Fruit fly (Drosophila melanogaster): ENCODE results near the gene kuz.

Gene kuz

DNA sequence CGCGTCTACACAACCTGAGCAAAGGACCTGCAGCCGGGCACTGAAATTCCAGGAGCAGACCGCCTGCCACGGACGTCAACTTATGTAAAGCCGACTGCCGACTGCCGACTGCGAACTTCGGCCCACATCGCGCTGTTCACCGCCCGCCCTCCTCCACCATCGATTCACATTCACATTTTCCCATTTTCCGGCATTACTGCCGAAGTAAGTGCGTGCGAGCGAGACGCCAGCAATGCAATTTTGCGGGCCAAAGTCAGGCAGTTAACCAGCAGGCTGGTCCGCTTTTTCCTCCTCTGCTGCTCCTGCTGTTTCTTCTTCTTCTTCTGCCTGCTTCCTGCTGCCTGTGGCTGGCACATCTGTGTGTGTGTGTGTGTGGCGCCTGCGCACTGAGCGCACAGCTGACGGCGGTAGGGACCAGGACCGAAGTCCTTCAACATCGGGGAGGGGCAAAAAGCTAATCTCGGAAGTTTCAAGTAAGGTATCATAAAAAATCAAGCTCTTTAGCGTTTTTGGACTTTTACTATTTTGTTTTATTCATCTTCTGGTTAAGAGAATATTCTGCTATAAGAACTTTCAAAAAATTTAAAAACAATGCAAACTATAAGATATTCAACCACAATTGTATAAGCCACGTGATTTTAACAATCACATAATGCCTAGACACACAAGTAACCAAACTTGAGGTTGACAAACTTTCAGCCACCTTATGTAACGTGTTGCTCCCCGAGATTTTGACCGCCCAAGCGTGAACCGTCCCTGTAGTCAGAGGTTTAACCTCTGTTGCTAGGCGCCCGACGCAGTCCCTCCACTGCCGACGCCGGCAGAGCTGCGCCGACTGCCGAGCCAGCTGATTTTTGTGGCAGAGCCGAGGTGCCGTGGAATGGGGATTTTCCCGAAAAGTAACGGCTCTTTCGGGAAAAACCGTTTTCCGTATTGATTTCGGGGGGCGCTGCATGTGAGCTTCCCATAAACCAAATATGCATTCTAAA is 1.9 kb upstream of the kuz start (continued):
- TF ChIP-seq disco-r (GFP tag; optimal IDR thresholded peaks at IDR 0.05) (no peak), CG7839 (tag; optimal IDR thresholded peaks at IDR 0.05) (peak; percentile 68), TFAM (GFP tag; optimal IDR thresholded peaks at IDR 0.05) (no peak), fd64A (GFP tag; optimal IDR thresholded peaks at IDR 0.05) (no peak), cwo (GFP tag; optimal IDR thresholded peaks at IDR 0.05) (peak; percentile 52), CG10979 (tag; optimal IDR thresholded peaks at IDR 0.05) (peak; percentile 65), CHES-1-like (GFP tag; optimal IDR thresholded peaks at IDR 0.05) (peak; percentile 27), CG8944 (GFP tag; optimal IDR thresholded peaks at IDR 0.05) (peak; percentile 50), ham (GFP tag; IDR thresholded peaks at IDR 0.05) (no peak), CG6254 (GFP tag; optimal IDR thresholded peaks at IDR 0.05) (no peak), stc (GFP tag; IDR thresholded peaks at IDR 0.05) (no peak), Hmx (GFP tag; optimal IDR thresholded peaks at IDR 0.05) (peak; percentile 45), ewg (GFP tag; optimal IDR thresholded peaks at IDR 0.05) (peak; percentile 91), inv (GFP tag; IDR thresholded peaks at IDR 0.05; ENCODE audit: partially characterized antibody) (no peak; the same call in 1 of the 2 replicates), Antp (GFP tag; optimal IDR thresholded peaks at IDR 0.05) (peak; percentile 57), bab2 (GFP tag; optimal IDR thresholded peaks at IDR 0.05) (peak; percentile 42), Trl (optimal IDR thresholded peaks at IDR 0.05) (no peak), Trl (GFP tag; optimal IDR thresholded peaks at IDR 0.05) (peak; percentile 33), caup (GFP tag; optimal IDR thresholded peaks at IDR 0.05; ENCODE audit: severe bottlenecking) (peak; percentile 63), B-H1 (GFP tag; IDR thresholded peaks at IDR 0.05) (no peak), Jarid2 (GFP tag; optimal IDR thresholded peaks at IDR 0.05) (no peak), ato (GFP tag; IDR thresholded peaks at IDR 0.05; ENCODE audit: partially characterized antibody) (no peak), CG12299 (tag; optimal IDR thresholded peaks at IDR 0.05) (no peak), Hand (GFP tag; optimal IDR thresholded peaks at IDR 0.05) (peak; percentile 12), maf-S (GFP tag; optimal IDR thresholded peaks at IDR 0.05) (peak; percentile 54), CG17829 (tag; optimal IDR thresholded peaks at IDR 0.05) (peak; percentile 12), hbn (GFP tag; IDR thresholded peaks at IDR 0.05; ENCODE audit: partially characterized antibody) (no peak), CG6175 (GFP tag; IDR thresholded peaks at IDR 0.05) (no peak), CG9817 (tag; optimal IDR thresholded peaks at IDR 0.05) (peak; percentile 33), dm (GFP tag; optimal IDR thresholded peaks at IDR 0.05) (no peak), bbx (GFP tag; IDR thresholded peaks at IDR 0.05; ENCODE audit: partially characterized antibody) (0 out of 2 replicates have a peak, but pooled peaks have one; percentile 38), Atf6 (GFP tag; IDR thresholded peaks at IDR 0.05) (no peak), YL-1 (GFP tag; optimal IDR thresholded peaks at IDR 0.05) (no peak), CG4424 (GFP tag; optimal IDR thresholded peaks at IDR 0.05) (peak; percentile 40), CG13123 (GFP tag; optimal IDR thresholded peaks at IDR 0.05) (no peak), yki (optimal IDR thresholded peaks at IDR 0.05) (no peak), ara (GFP tag; IDR thresholded peaks at IDR 0.05) (no peak), fru (optimal IDR thresholded peaks at IDR 0.05) (no peak), dysf (GFP tag; IDR thresholded peaks at IDR 0.05) (peak; percentile 64; the same call in 2 of the 3 replicates), phol (tag; optimal IDR thresholded peaks at IDR 0.05) (peak; percentile 49), Poxn (GFP tag; IDR thresholded peaks at IDR 0.05) (no peak), CG7372 (GFP tag; IDR thresholded peaks at IDR 0.05) (no peak; the same call in 1 of the 2 replicates), BEAF-32 (GFP tag; optimal IDR thresholded peaks at IDR 0.05) (no peak), lbe (GFP tag; optimal IDR thresholded peaks at IDR 0.05) (no peak), CG31365 (tag; optimal IDR thresholded peaks at IDR 0.05) (no peak), ranshi (GFP tag; IDR thresholded peaks at IDR 0.05) (0 out of 2 replicates have a peak, but pooled peaks have one; percentile 38), CG4707 (GFP tag; optimal IDR thresholded peaks at IDR 0.05) (no peak), bowl (GFP tag; IDR thresholded peaks at IDR 0.05) (no peak), CG4617 (GFP tag; optimal IDR thresholded peaks at IDR 0.05; ENCODE audit: borderline replicate concordance) (no peak)
